Worm (Caenorhabditis elegans) whole organism, young adult: Measurements from ENCODE around the gene trpp-11.

Source experiments
- B0019.2 ChIP-seq: fragments of 200-800 bp; sonication (Bioruptor generic); conservative IDR thresholded peaks from 2 replicates; pipeline ENCODE4 v1.3.6; 2022; ENCODE audit warnings: missing genetic modification reagents, missing genetic modification characterization, missing compliant biosample characterization
- B0336.3 ChIP-seq: fragments of 200-800 bp; sonication (Bioruptor generic); IDR thresholded peaks from 2 replicates; pipeline ENCODE4 v1.3.6; 2022; ENCODE audit warnings: missing genetic modification characterization, missing compliant biosample characterization
- C17E4.6 ChIP-seq: fragments of 200-800 bp; sonication (Bioruptor generic); IDR thresholded peaks from 2 replicates; pipeline ENCODE4 v1.3.6; 2022; ENCODE audit warnings: missing genetic modification reagents, missing genetic modification characterization, missing compliant biosample characterization
- F10E7.11 ChIP-seq: sonication (generic microtip); optimal IDR thresholded peaks from 2 replicates; lab custom pipeline; 2017; ENCODE audit warnings: mild to moderate bottlenecking, missing genetic modification characterization, moderate library complexity, missing compliant biosample characterization
- F22D6.2 ChIP-seq: sonication (generic microtip); optimal IDR thresholded peaks from 2 replicates; lab custom pipeline; 2016; ENCODE audit warnings: mild to moderate bottlenecking, missing genetic modification characterization, missing compliant biosample characterization
- F37B4.10 ChIP-seq: fragments of 200-800 bp; sonication (Bioruptor generic); IDR thresholded peaks from 2 replicates; pipeline ENCODE4 v1.3.6; 2022; ENCODE audit warnings: missing genetic modification characterization, missing compliant biosample characterization
- F52B5.7 ChIP-seq: sonication (generic microtip); optimal IDR thresholded peaks from 2 replicates; lab custom pipeline; 2016; ENCODE audit warnings: mild to moderate bottlenecking, missing genetic modification characterization, missing compliant biosample characterization
- K12H6.12 ChIP-seq: fragments of 200-800 bp; sonication (Bioruptor generic); optimal IDR thresholded peaks from 2 replicates; lab custom pipeline; 2018; ENCODE audit warnings: mild to moderate bottlenecking, missing genetic modification characterization, missing compliant biosample characterization
- Y53F4B.3 ChIP-seq: fragments of 200-800 bp; sonication (Bioruptor generic); IDR thresholded peaks from 2 replicates; pipeline ENCODE4 v1.3.6; 2022; ENCODE audit warnings: missing genetic modification reagents, missing genetic modification characterization, missing compliant biosample characterization
- Y53G8AR.9 ChIP-seq: fragments of 200-800 bp; sonication (Bioruptor generic); conservative IDR thresholded peaks from 2 replicates; pipeline ENCODE4 v1.3.6; 2022; ENCODE audit warnings: missing genetic modification reagents, missing genetic modification characterization, missing compliant biosample characterization
- Y67H2A.10 ChIP-seq: fragments of 200-800 bp; sonication (Bioruptor generic); conservative IDR thresholded peaks from 2 replicates; pipeline ENCODE4 v1.3.6; 2022; ENCODE audit warnings: missing genetic modification reagents, missing genetic modification characterization, missing compliant biosample characterization
- ZK185.1 ChIP-seq: sonication (generic microtip); optimal IDR thresholded peaks from 2 replicates; lab custom pipeline; 2016; ENCODE audit warnings: mild to moderate bottlenecking, missing genetic modification characterization, missing compliant biosample characterization; ENCODE audit not compliant: poor library complexity, severe bottlenecking
- ama-1 ChIP-seq, 3 experiments: fragments of 150-350 bp in 1 of 3; sonication (generic microtip) in 2 of 3; optimal IDR thresholded peaks; 2 replicates each; lab custom pipeline; 2014 to 2018; ENCODE audit warnings: missing biosample characterization in 2 of 3, missing genetic modification characterization in 2 of 3, missing genetic modification reagents in 2 of 3
- aptf-2 ChIP-seq: fragments of 200-800 bp; sonication (Bioruptor generic); conservative IDR thresholded peaks from 2 replicates; pipeline ENCODE4 v1.3.6; 2022; ENCODE audit warnings: missing genetic modification reagents, missing genetic modification characterization, missing compliant biosample characterization
- athp-1 ChIP-seq: sonication (generic microtip); optimal IDR thresholded peaks from 2 replicates; lab custom pipeline; 2017; ENCODE audit warnings: mild to moderate bottlenecking, missing genetic modification characterization, missing compliant biosample characterization
- attf-6 ChIP-seq: fragments of 200-800 bp; sonication (Bioruptor generic); IDR thresholded peaks from 2 replicates; pipeline ENCODE4 v1.3.6; 2022; ENCODE audit warnings: missing genetic modification reagents, missing genetic modification characterization, missing compliant biosample characterization
- ccch-3 ChIP-seq: fragments of 200-800 bp; sonication (Bioruptor generic); optimal IDR thresholded peaks from 2 replicates; lab custom pipeline; 2018; ENCODE audit warnings: mild to moderate bottlenecking, missing genetic modification characterization, missing compliant biosample characterization
- cebp-1 ChIP-seq, 2 experiments: fragments of 200-800 bp in 1 of 2; sonication (Bioruptor generic) in 1 of 2; sonication (generic microtip) in 1 of 2; IDR thresholded peaks in 1 of 2; optimal IDR thresholded peaks in 1 of 2; 2 replicates each; pipeline versions ENCODE4 v1.3.6 to Lab custom; 2017 to 2022; ENCODE audit warnings: missing compliant biosample characterization in 2 of 2, missing genetic modification characterization in 2 of 2, mild to moderate bottlenecking in 1 of 2, missing genetic modification reagents in 1 of 2, moderate library complexity in 1 of 2
- ceh-58 ChIP-seq: fragments of 200-800 bp; sonication (Bioruptor generic); IDR thresholded peaks from 2 replicates; pipeline ENCODE4 v1.3.6; 2022; ENCODE audit warnings: missing genetic modification characterization, missing compliant biosample characterization
- dox-1 ChIP-seq: fragments of 200-800 bp; sonication (Bioruptor generic); IDR thresholded peaks from 2 replicates; pipeline ENCODE4 v1.3.6; 2022; ENCODE audit warnings: missing genetic modification reagents, missing genetic modification characterization, missing compliant biosample characterization
- egl-18 ChIP-seq: fragments of 200-800 bp; sonication (Bioruptor generic); IDR thresholded peaks from 2 replicates; pipeline ENCODE4 v1.3.6; 2022; ENCODE audit warnings: missing genetic modification reagents, missing genetic modification characterization, missing compliant biosample characterization
- ekl-4 ChIP-seq: fragments of 200-800 bp; sonication (Bioruptor generic); IDR thresholded peaks from 2 replicates; pipeline ENCODE4 v1.3.6; 2022; ENCODE audit warnings: missing genetic modification reagents, missing genetic modification characterization, missing compliant biosample characterization
- ets-4 ChIP-seq: fragments of 200-800 bp; sonication (Bioruptor generic); optimal IDR thresholded peaks from 2 replicates; lab custom pipeline; 2018; ENCODE audit warnings: mild to moderate bottlenecking, missing genetic modification characterization, missing compliant biosample characterization
- gei-17 ChIP-seq: fragments of 200-800 bp; sonication (Bioruptor generic); optimal IDR thresholded peaks from 2 replicates; lab custom pipeline; 2018; ENCODE audit warnings: mild to moderate bottlenecking, missing genetic modification characterization, missing compliant biosample characterization
- hlh-26 ChIP-seq: fragments of 200-800 bp; sonication (Bioruptor generic); conservative IDR thresholded peaks from 2 replicates; pipeline ENCODE4 v1.3.6; 2022; ENCODE audit warnings: missing genetic modification reagents, missing genetic modification characterization, missing compliant biosample characterization
- hmg-20 ChIP-seq: fragments of 200-800 bp; sonication (Bioruptor generic); IDR thresholded peaks from 2 replicates; pipeline ENCODE4 v1.3.6; 2022; ENCODE audit warnings: missing genetic modification reagents, missing genetic modification characterization, missing compliant biosample characterization
- hrde-1 ChIP-seq: sonication (generic microtip); optimal IDR thresholded peaks from 2 replicates; lab custom pipeline; 2016; ENCODE audit warnings: missing genetic modification characterization, mild to moderate bottlenecking, missing compliant biosample characterization, moderate library complexity, missing genotype, missing genetic modification reagents, borderline replicate concordance
- let-607 ChIP-seq, 2 experiments: fragments of 200-800 bp in 1 of 2; sonication (Bioruptor generic) in 1 of 2; sonication (generic microtip) in 1 of 2; optimal IDR thresholded peaks; 2 replicates each; lab custom pipeline; 2016 to 2018; ENCODE audit warnings: mild to moderate bottlenecking in 2 of 2, missing compliant biosample characterization in 2 of 2, missing genetic modification characterization in 2 of 2, moderate library complexity in 2 of 2, missing genotype in 1 of 2
- lin-54 ChIP-seq: fragments of 200-800 bp; sonication (Bioruptor generic); optimal IDR thresholded peaks from 2 replicates; lab custom pipeline; 2018; ENCODE audit warnings: mild to moderate bottlenecking, missing genetic modification characterization, missing compliant biosample characterization
- lir-1 ChIP-seq: fragments of 200-800 bp; sonication (Bioruptor generic); conservative IDR thresholded peaks from 2 replicates; pipeline ENCODE4 v1.3.6; 2022; ENCODE audit warnings: missing genetic modification reagents, missing genetic modification characterization, missing compliant biosample characterization
- madf-3 ChIP-seq: fragments of 200-800 bp; sonication (Bioruptor generic); IDR thresholded peaks from 2 replicates; pipeline ENCODE4 v1.3.6; 2022; ENCODE audit warnings: missing genetic modification reagents, missing genetic modification characterization, missing compliant biosample characterization
- mel-28 ChIP-seq: sonication (generic microtip); optimal IDR thresholded peaks from 2 replicates; lab custom pipeline; 2016; ENCODE audit warnings: borderline replicate concordance, mild to moderate bottlenecking, missing genetic modification characterization, missing compliant biosample characterization
- nfya-1 ChIP-seq: sonication (generic microtip); optimal IDR thresholded peaks from 2 replicates; lab custom pipeline; 2017; ENCODE audit warnings: antibody characterized with exemption, missing compliant biosample characterization, missing genetic modification characterization, borderline replicate concordance; ENCODE audit not compliant: insufficient read depth
- nhr-120 ChIP-seq: fragments of 200-800 bp; sonication (Bioruptor generic); IDR thresholded peaks from 2 replicates; pipeline ENCODE4 v1.3.6; 2022; ENCODE audit warnings: missing genetic modification characterization, missing compliant biosample characterization
- nhr-27 ChIP-seq: fragments of 200-800 bp; sonication (Bioruptor generic); optimal IDR thresholded peaks from 2 replicates; lab custom pipeline; 2018; ENCODE audit warnings: mild to moderate bottlenecking, missing genetic modification characterization, moderate library complexity, missing compliant biosample characterization
- nhr-80 ChIP-seq: sonication (generic microtip); optimal IDR thresholded peaks from 2 replicates; lab custom pipeline; 2016; ENCODE audit warnings: missing genetic modification characterization, missing compliant biosample characterization
- rpc-1 ChIP-seq, 2 experiments: fragments of 150-350 bp in 1 of 2; sonication (generic microtip) in 1 of 2; optimal IDR thresholded peaks; 2 replicates each; lab custom pipeline; 2014 to 2018; ENCODE audit warnings: missing biosample characterization in 1 of 2, missing genetic modification characterization in 1 of 2, missing genetic modification reagents in 1 of 2, missing genotype in 1 of 2
- sdz-38 ChIP-seq: sonication (generic microtip); optimal IDR thresholded peaks from 2 replicates; lab custom pipeline; 2016; ENCODE audit warnings: missing genotype, missing genetic modification characterization, missing compliant biosample characterization
- snpc-1.1 ChIP-seq: sonication (generic microtip); optimal IDR thresholded peaks from 2 replicates; lab custom pipeline; 2017; ENCODE audit warnings: missing genetic modification characterization, mild to moderate bottlenecking, missing compliant biosample characterization, antibody characterized with exemption, moderate library complexity, missing genotype, missing genetic modification reagents; ENCODE audit not compliant: insufficient read depth
- snpc-4 ChIP-seq, 5 experiments: fragments of 150-350 bp in 1 of 5; sonication (generic microtip) in 4 of 5; optimal IDR thresholded peaks; 2 replicates each; lab custom pipeline; 2014 to 2018; ENCODE audit warnings: missing genetic modification characterization in 5 of 5, missing biosample characterization in 3 of 5, antibody characterized with exemption in 2 of 5, mild to moderate bottlenecking in 2 of 5, missing compliant biosample characterization in 2 of 5, missing genotype in 2 of 5, moderate library complexity in 2 of 5, missing genetic modification reagents in 1 of 5
- zim-3 ChIP-seq: sonication (generic microtip); optimal IDR thresholded peaks from 2 replicates; lab custom pipeline; 2017; ENCODE audit warnings: mild to moderate bottlenecking, missing genetic modification characterization, moderate library complexity, missing compliant biosample characterization
- ztf-22 ChIP-seq: fragments of 200-800 bp; sonication (Bioruptor generic); optimal IDR thresholded peaks from 2 replicates; lab custom pipeline; 2018; ENCODE audit warnings: mild to moderate bottlenecking, missing genetic modification characterization, moderate library complexity, missing compliant biosample characterization
- ztf-25 ChIP-seq: fragments of 200-800 bp; sonication (Bioruptor generic); IDR thresholded peaks from 2 replicates; pipeline ENCODE4 v1.3.6; 2022; ENCODE audit warnings: missing genetic modification reagents, missing genetic modification characterization, missing compliant biosample characterization
- ztf-28 ChIP-seq: fragments of 200-800 bp; sonication (Bioruptor generic); IDR thresholded peaks from 2 replicates; pipeline ENCODE4 v1.3.6; 2022; ENCODE audit warnings: missing genetic modification reagents, missing genetic modification characterization, missing compliant biosample characterization
- ztf-3 ChIP-seq: fragments of 200-800 bp; sonication (Bioruptor generic); optimal IDR thresholded peaks from 2 replicates; lab custom pipeline; 2018; ENCODE audit warnings: mild to moderate bottlenecking, missing genetic modification characterization, missing compliant biosample characterization

Gene trpp-11

DNA sequence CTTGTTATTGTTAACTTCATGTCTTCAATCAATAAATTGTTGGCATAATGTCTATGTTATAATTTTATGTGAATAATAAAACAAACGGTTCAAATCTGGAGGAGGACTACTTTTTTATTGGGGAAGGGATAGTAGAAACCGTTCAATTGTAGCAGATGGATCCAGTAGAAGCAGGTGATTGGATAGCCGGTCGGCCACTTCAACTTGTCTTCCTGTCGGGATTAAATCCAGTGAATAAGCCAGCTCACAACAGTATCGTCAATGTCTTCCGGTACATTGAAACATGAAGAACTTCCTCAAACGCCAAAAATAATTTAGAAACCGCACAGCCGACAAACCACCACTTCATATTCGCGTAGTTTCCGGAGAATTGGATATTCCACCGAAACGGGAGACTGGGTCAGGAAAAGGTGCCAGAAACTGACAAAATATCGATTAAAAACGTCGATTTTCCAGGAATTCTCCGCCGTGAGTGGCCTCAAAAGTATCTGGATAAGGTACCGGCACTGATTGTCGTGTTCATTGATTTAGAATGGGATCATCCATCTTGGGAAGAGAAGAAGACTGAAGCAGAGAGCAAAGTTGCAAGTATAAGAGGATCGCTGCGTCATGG lies at the start of gene trpp-11 (continued):
- TF ChIP-seq Y53G8AR.9 (GFP tag; lab: Robert Waterston, UW) (peak; percentile 62), attf-6 (GFP tag; lab: Robert Waterston, UW) (no peak; the same call in 1 of the 2 replicates), B0019.2 (GFP tag; lab: Robert Waterston, UW) (no peak), lin-54 (peak; percentile 52), ZK185.1 (tag; lab: Kevin White, UChicago) (no peak), rpc-1 (optimal IDR thresholded peaks at IDR 0.05; lab: Kevin White, UChicago) (no peak), rpc-1 (tag; optimal IDR thresholded peaks at IDR 0.05; lab: Kevin White, UChicago) (no peak), ztf-28 (GFP tag; lab: Robert Waterston, UW) (no peak), madf-3 (GFP tag; lab: Robert Waterston, UW) (0 out of 2 replicates have a peak, but pooled peaks have one; percentile 61), F22D6.2 (tag; lab: Kevin White, UChicago) (no peak), snpc-4 (GFP tag; optimal IDR thresholded peaks at IDR 0.05; lab: Kevin White, UChicago) (no peak), snpc-4 (tag; optimal IDR thresholded peaks at IDR 0.05; lab: Kevin White, UChicago) (no peak), F10E7.11 (tag; lab: Kevin White, UChicago) (no peak), hrde-1 (tag; lab: Kevin White, UChicago) (peak; percentile 51), hmg-20 (GFP tag; lab: Robert Waterston, UW) (0 out of 2 replicates have a peak, but pooled peaks have one; percentile 24), Y53F4B.3 (GFP tag; lab: Robert Waterston, UW) (no peak), ekl-4 (GFP tag; lab: Robert Waterston, UW) (peak; percentile 50; the same call in 1 of the 2 replicates), athp-1 (tag; lab: Kevin White, UChicago) (peak; percentile 4), ztf-25 (GFP tag; lab: Robert Waterston, UW) (no peak), nhr-27 (tag; lab: Kevin White, UChicago) (no peak), ama-1 (optimal IDR thresholded peaks at IDR 0.05; lab: Kevin White, UChicago) (no peak), ama-1 (GFP tag; optimal IDR thresholded peaks at IDR 0.05; lab: Kevin White, UChicago) (no peak), ets-4 (GFP tag; lab: Kevin White, UChicago) (no peak), K12H6.12 (tag; lab: Kevin White, UChicago) (no peak), nhr-80 (no peak), lir-1 (no peak), zim-3 (tag; lab: Kevin White, UChicago) (no peak), egl-18 (GFP tag; lab: Robert Waterston, UW) (no peak), Y67H2A.10 (GFP tag; lab: Robert Waterston, UW) (no peak), gei-17 (no peak), mel-28 (tag; lab: Kevin White, UChicago) (no peak), sdz-38 (tag; lab: Kevin White, UChicago) (no peak), aptf-2 (no peak), B0336.3 (peak; percentile 86), ceh-58 (GFP tag; lab: Robert Waterston, UW) (no peak), nhr-120 (no peak), ccch-3 (GFP tag; lab: Kevin White, UChicago) (no peak), F37B4.10 (GFP tag; lab: Robert Waterston, UW) (no peak), hlh-26 (GFP tag; lab: Robert Waterston, UW) (no peak), F52B5.7 (tag; lab: Kevin White, UChicago) (no peak), C17E4.6 (GFP tag; lab: Robert Waterston, UW) (no peak), ztf-22 (GFP tag; lab: Kevin White, UChicago) (no peak), ztf-3 (GFP tag; lab: Kevin White, UChicago) (no peak), nfya-1 (no peak), snpc-1.1 (tag; lab: Kevin White, UChicago) (no peak), dox-1 (GFP tag; lab: Robert Waterston, UW) (peak; percentile 21; the same call in 1 of the 2 replicates), let-607 (tag; optimal IDR thresholded peaks at IDR 0.05; lab: Kevin White, UChicago) (no peak), cebp-1 (GFP tag; IDR thresholded peaks at IDR 0.05; lab: Robert Waterston, UW) (no peak), cebp-1 (tag; optimal IDR thresholded peaks at IDR 0.05; lab: Kevin White, UChicago) (no peak)
